Worm (Caenorhabditis elegans): Measurements from ENCODE around the gene Y51A2D.1.

Gene Y51A2D.1

DNA sequence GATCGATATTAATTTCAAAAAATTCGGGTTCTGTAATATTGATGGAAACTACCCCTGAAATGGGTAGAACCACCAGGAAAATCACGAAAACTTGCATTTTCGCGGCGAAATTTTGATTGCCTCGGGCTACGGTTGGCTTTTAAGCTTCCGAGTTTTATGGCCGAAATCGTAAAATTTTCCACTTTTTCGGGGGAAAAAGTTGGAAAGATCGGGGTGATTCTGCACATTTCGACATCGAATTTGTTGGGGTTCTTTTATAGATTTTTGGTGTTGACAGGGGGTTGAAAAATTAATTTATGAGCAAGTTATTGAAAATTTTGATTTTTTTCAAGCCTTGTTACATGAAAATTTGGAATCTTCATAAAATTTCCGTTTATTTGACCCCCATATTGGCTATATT lies 45.1 kb downstream of the Y51A2D.1 start, which contains the start of gene Y51A2D.8:
Gene Y51A2D.8 (minus strand): TSS at position 101 of the 400 bp plus-strand sequence.
- TF ChIP-seq aptf-2 (GFP tag; conservative IDR thresholded peaks at IDR 0.05): no peak
- no peak for TF ChIP-seq ceh-79 (tag; optimal IDR thresholded peaks at IDR 0.05)
- no peak for TF ChIP-seq ama-1 (optimal IDR thresholded peaks at IDR 0.05)
- TF ChIP-seq ama-1 (GFP tag; optimal IDR thresholded peaks at IDR 0.05): no peak
- no peak for TF ChIP-seq F37B4.10 (GFP tag; IDR thresholded peaks at IDR 0.05)
- no peak for TF ChIP-seq F39B2.1 (GFP tag; IDR thresholded peaks at IDR 0.05)
- no peak for TF ChIP-seq dpff-1 (tag; optimal IDR thresholded peaks at IDR 0.05)
- no peak for TF ChIP-seq D2030.7 (GFP tag; IDR thresholded peaks at IDR 0.05)
- no peak for TF ChIP-seq hmg-1.2 (GFP tag; IDR thresholded peaks at IDR 0.05)
- no peak for TF ChIP-seq bed-2 (GFP tag; IDR thresholded peaks at IDR 0.05)
- no peak for TF ChIP-seq ztf-6 (GFP tag; IDR thresholded peaks at IDR 0.05)
- TF ChIP-seq bed-1 (GFP tag; IDR thresholded peaks at IDR 0.05): no peak
- no peak for TF ChIP-seq Y53F4B.3 (GFP tag; IDR thresholded peaks at IDR 0.05)
- TF ChIP-seq sea-2 (GFP tag; IDR thresholded peaks at IDR 0.05): no peak
- TF ChIP-seq egl-44 (GFP tag; IDR thresholded peaks at IDR 0.05): no peak
- TF ChIP-seq hrde-1 (tag; optimal IDR thresholded peaks at IDR 0.05; ENCODE audit: borderline replicate concordance): no peak
- no peak for TF ChIP-seq mcd-1 (GFP tag; IDR thresholded peaks at IDR 0.05)
- no peak for TF ChIP-seq Y56A3A.18 (GFP tag; IDR thresholded peaks at IDR 0.05)
- no peak for TF ChIP-seq hlh-26 (GFP tag; conservative IDR thresholded peaks at IDR 0.05)
- no peak for TF ChIP-seq C17E4.6 (GFP tag; IDR thresholded peaks at IDR 0.05)
- no peak for TF ChIP-seq akir-1 (GFP tag; optimal IDR thresholded peaks at IDR 0.05)

DNA sequence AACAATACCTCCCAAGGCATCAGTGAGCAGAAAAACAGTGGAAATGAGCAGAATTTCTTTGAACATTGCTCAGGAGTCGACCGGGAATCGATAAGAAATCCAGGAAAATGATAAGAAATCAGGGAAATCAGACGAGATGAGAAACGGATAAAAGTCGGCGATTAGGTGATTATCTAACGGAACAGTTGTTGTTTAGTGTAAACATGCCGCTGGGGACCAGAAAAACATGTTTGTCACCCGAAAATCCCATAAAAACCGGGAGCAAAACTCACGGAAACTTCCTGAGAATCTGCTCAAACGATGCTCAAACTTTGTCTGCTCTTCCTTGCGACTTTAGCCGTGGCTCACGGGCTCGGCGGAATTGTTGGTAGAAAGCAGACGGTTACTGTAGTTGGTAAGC lies 47.8 kb downstream of the Y51A2D.1 start, which contains the start of the genes ttr-24 and ttr-25:
Gene ttr-24 (minus strand): TSS at position 156 of the 400 bp plus-strand sequence.
Gene ttr-25 (plus strand): TSS at position 227 of the 400 bp plus-strand sequence.
- TF ChIP-seq unc-62 (GFP tag; optimal IDR thresholded peaks at IDR 0.05): no peak
- no peak for TF ChIP-seq tbp1 (GFP tag; optimal IDR thresholded peaks at IDR 0.05)
- peak; percentile 8 for TF ChIP-seq K12H6.12 (tag; optimal IDR thresholded peaks at IDR 0.05)

ce11 chrV:18560188-18560587 lies 51.5 kb downstream of the Y51A2D.1 start, which contains the start of gene ttr-26:
ttr-26 (minus strand) TSS chrV:18560288.
- TF ChIP-seq ztf-25 (GFP tag; IDR thresholded peaks at IDR 0.05): no peak
- no peak for TF ChIP-seq ceh-100 (GFP tag; IDR thresholded peaks at IDR 0.05)
- TF ChIP-seq F22D6.2 (tag; optimal IDR thresholded peaks at IDR 0.05): no peak
- TF ChIP-seq D2030.7 (GFP tag; IDR thresholded peaks at IDR 0.05): no peak
- no peak for TF ChIP-seq ccch-3 (GFP tag; optimal IDR thresholded peaks at IDR 0.05)

DNA sequence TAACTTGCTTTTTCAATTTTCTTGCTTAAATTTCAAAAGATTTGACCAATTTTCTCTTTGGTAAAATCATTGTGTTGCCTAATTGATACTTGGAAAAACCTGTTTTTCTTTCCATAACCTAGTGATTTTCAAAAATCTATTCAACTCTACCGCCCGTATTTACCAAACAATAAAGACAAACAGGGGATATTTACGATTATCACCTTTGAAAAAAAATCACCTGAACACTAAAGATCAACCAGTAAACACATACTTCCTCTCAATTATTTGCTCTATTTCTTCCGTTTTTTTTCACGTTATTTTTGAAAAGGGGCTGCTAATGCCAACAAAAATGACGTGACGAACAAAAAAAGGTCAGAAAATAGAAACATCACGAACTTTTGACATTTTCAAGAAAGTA lies 52.3 kb downstream of the Y51A2D.1 start:
- TF ChIP-seq zfh-2 (GFP tag; conservative IDR thresholded peaks at IDR 0.05) (no peak), repo-1 (tag; optimal IDR thresholded peaks at IDR 0.05) (no peak), let-607 (tag; optimal IDR thresholded peaks at IDR 0.05) (no peak), hsf-1 (GFP tag; IDR thresholded peaks at IDR 0.05) (no peak), bed-1 (GFP tag; IDR thresholded peaks at IDR 0.05) (no peak), lag-1 (GFP tag; IDR thresholded peaks at IDR 0.05) (no peak), ztf-26 (tag; optimal IDR thresholded peaks at IDR 0.05) (no peak), ztf-28 (GFP tag; IDR thresholded peaks at IDR 0.05) (no peak), tbx-9 (tag; optimal IDR thresholded peaks at IDR 0.05; ENCODE audit: borderline replicate concordance) (no peak), dpl-1 (GFP tag; optimal IDR thresholded peaks at IDR 0.05) (no peak), sptf-2 (GFP tag; optimal IDR thresholded peaks at IDR 0.05) (no peak), ceh-40 (GFP tag; IDR thresholded peaks at IDR 0.05) (no peak), nfyb-1 (GFP tag; IDR thresholded peaks at IDR 0.05) (no peak), efl-1 (GFP tag; optimal IDR thresholded peaks at IDR 0.05) (no peak)
